Worm (Caenorhabditis elegans): ENCODE results near the gene praf-3.
"Not testable (repeated sequence)": the region's sequence is repeated elsewhere in the genome, so short reads cannot be mapped to it uniquely, and the experiment has no call there.

The praf-3 gene

ce11 chrIV:8380266-8380850 is 575 bp downstream of the praf-3 start:
- TF ChIP-seq C38D4.7 (GFP tag; optimal IDR thresholded peaks at IDR 0.05) (no peak), pqm-1 (tag; optimal IDR thresholded peaks at IDR 0.05) (no peak), elt-2 (tag; optimal IDR thresholded peaks at IDR 0.05) (peak; percentile 87), mec-3 (tag; optimal IDR thresholded peaks at IDR 0.05; ENCODE audit: borderline replicate concordance) (no peak)

- TF ChIP-seq unc-42 (tag; optimal IDR thresholded peaks at IDR 0.05): no peak
- no peak for TF ChIP-seq zip-5 (tag; optimal IDR thresholded peaks at IDR 0.05)
- TF ChIP-seq pha-4 (tag; optimal IDR thresholded peaks at IDR 0.05): no peak
- no peak for TF ChIP-seq ceh-45 (GFP tag; IDR thresholded peaks at IDR 0.05)
- TF ChIP-seq sdc-2 (tag; optimal IDR thresholded peaks at IDR 0.05): no peak
- no peak for TF ChIP-seq K02D7.2 (tag; optimal IDR thresholded peaks at IDR 0.05)
- no peak for TF ChIP-seq ceh-22 (tag; optimal IDR thresholded peaks at IDR 0.05)
- TF ChIP-seq hlh-8 (tag; optimal IDR thresholded peaks at IDR 0.05): no peak
- no peak for TF ChIP-seq hlh-30 (tag; optimal IDR thresholded peaks at IDR 0.05; ENCODE audit: insufficient read depth)
- TF ChIP-seq Y22D7AL.16 (tag; optimal IDR thresholded peaks at IDR 0.05): no peak
- TF ChIP-seq nfya-1 (tag; optimal IDR thresholded peaks at IDR 0.05): no peak
- TF ChIP-seq K09A11.1 (tag; optimal IDR thresholded peaks at IDR 0.05; ENCODE audit: insufficient read depth): no peak
- no peak for TF ChIP-seq ceh-30 (tag; optimal IDR thresholded peaks at IDR 0.05)
- no peak for TF ChIP-seq ceh-18 (tag; optimal IDR thresholded peaks at IDR 0.05)
- no peak for TF ChIP-seq fax-1 (tag; optimal IDR thresholded peaks at IDR 0.05)
- no peak for TF ChIP-seq ceh-2 (tag; optimal IDR thresholded peaks at IDR 0.05)
- no peak for TF ChIP-seq elt-2 (tag; optimal IDR thresholded peaks at IDR 0.05)
- TF ChIP-seq ceh-19 (GFP tag; optimal IDR thresholded peaks at IDR 0.05): no peak
- no peak for TF ChIP-seq ceh-24 (tag; optimal IDR thresholded peaks at IDR 0.05)
- no peak for TF ChIP-seq ceh-6 (GFP tag; optimal IDR thresholded peaks at IDR 0.05)
Measured at ce11 chrIV:8382695-8383094, 2.9 kb downstream of the praf-3 start, which contains the start of gene D2096.9. Gene D2096.9, minus strand, starts transcription at chrIV:8382795.

- no peak for TF ChIP-seq ceh-22 (tag; optimal IDR thresholded peaks at IDR 0.05)
- no peak for TF ChIP-seq pqm-1 (tag; optimal IDR thresholded peaks at IDR 0.05)
- no peak for TF ChIP-seq ceh-2 (tag; optimal IDR thresholded peaks at IDR 0.05)
- TF ChIP-seq hlh-30 (tag; optimal IDR thresholded peaks at IDR 0.05; ENCODE audit: insufficient read depth): no peak
- no peak for TF ChIP-seq ceh-24 (tag; optimal IDR thresholded peaks at IDR 0.05)
- no peak for TF ChIP-seq hlh-15 (tag; optimal IDR thresholded peaks at IDR 0.05)
- TF ChIP-seq K09A11.1 (tag; optimal IDR thresholded peaks at IDR 0.05; ENCODE audit: insufficient read depth): no peak
- TF ChIP-seq eyg-1 (tag; optimal IDR thresholded peaks at IDR 0.05): no peak
- TF ChIP-seq hlh-6 (tag; optimal IDR thresholded peaks at IDR 0.05): no peak
- TF ChIP-seq fkh-6 (tag; optimal IDR thresholded peaks at IDR 0.05): no peak
- no peak for TF ChIP-seq syd-9 (tag; optimal IDR thresholded peaks at IDR 0.05)
- no peak for TF ChIP-seq tbx-7 (tag; optimal IDR thresholded peaks at IDR 0.05)
- TF ChIP-seq npax-4 (tag; optimal IDR thresholded peaks at IDR 0.05): no peak
- TF ChIP-seq C38D4.7 (GFP tag; optimal IDR thresholded peaks at IDR 0.05): no peak
- TF ChIP-seq gmeb-2 (tag; optimal IDR thresholded peaks at IDR 0.05): no peak
- TF ChIP-seq ref-2 (tag; optimal IDR thresholded peaks at IDR 0.05): no peak
- no peak for TF ChIP-seq fkh-10 (GFP tag; optimal IDR thresholded peaks at IDR 0.05)
- no peak for TF ChIP-seq pag-3 (tag; optimal IDR thresholded peaks at IDR 0.05; ENCODE audit: borderline replicate concordance)
Measured at ce11 chrIV:8384737-8385136, 5.0 kb downstream of the praf-3 start.

- TF ChIP-seq fax-1 (tag; optimal IDR thresholded peaks at IDR 0.05) (no peak), unc-42 (tag; optimal IDR thresholded peaks at IDR 0.05) (peak; percentile 45)
Measured at ce11 chrIV:8385662-8386061, 5.9 kb downstream of the praf-3 start.

ce11 chrIV:8389139-8389538 is 9.4 kb downstream of the praf-3 start, which contains the start of gene D2096.10:
Gene D2096.10, minus strand, starts transcription at chrIV:8389239.
- TF ChIP-seq K02D7.2 (tag; optimal IDR thresholded peaks at IDR 0.05); hlh-15 (tag; optimal IDR thresholded peaks at IDR 0.05); mec-3 (tag; optimal IDR thresholded peaks at IDR 0.05; ENCODE audit: borderline replicate concordance): not testable (repeated sequence)

Measured in whole organism, late embryonic.